Fruit fly (Drosophila melanogaster) whole organism, wandering third instar larva: ENCODE results near the gene sisA.

Experiments
- Jra ChIP-seq: sonication (Bioruptor generic); optimal IDR thresholded peaks from 2 replicates; lab custom pipeline; 2016; ENCODE audit warnings: missing biosample characterization, missing genetic modification characterization
- sv ChIP-seq: fragments of 200-800 bp; sonication (Bioruptor generic); optimal IDR thresholded peaks from 3 replicates; lab custom pipeline; 2016; ENCODE audit warnings: missing biosample characterization, missing genetic modification characterization

DNA sequence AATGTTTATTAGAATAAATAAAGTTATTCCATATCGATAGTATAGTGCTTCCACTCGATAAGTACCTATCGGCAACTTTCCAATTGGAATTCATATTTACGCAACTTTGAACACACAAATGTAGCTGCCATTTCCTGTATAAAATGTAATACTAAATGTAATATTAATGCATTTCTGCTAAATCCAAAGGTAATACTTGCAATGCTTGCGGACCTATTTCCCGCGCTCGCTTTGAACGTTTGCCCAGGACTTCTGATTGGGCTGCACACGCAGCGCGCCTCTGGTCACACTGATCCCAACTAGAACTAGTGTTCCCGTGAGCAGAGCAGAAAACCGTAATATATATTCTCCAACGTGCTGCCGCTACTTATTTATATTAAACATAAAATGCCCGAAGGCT lies 47.2 kb upstream of the sisA start, which contains the start of gene dlg1:
- no peak for TF ChIP-seq sv (GFP tag; lab: Kevin White, UChicago)
- no peak for TF ChIP-seq Jra (GFP tag; lab: Kevin White, UChicago)
